Fruit fly (Drosophila melanogaster) S2 (cell line): ENCODE data around the gene Syx4.

Experiments
- CG8478 ChIP-seq: fragments of >200 bp; optimal IDR thresholded peaks from 2 replicates; lab custom pipeline; 2018
- CTCF ChIP-seq, 2 experiments: fragments of >200 bp; optimal IDR thresholded peaks; 2 replicates each; lab custom pipeline; 2018

DNA sequence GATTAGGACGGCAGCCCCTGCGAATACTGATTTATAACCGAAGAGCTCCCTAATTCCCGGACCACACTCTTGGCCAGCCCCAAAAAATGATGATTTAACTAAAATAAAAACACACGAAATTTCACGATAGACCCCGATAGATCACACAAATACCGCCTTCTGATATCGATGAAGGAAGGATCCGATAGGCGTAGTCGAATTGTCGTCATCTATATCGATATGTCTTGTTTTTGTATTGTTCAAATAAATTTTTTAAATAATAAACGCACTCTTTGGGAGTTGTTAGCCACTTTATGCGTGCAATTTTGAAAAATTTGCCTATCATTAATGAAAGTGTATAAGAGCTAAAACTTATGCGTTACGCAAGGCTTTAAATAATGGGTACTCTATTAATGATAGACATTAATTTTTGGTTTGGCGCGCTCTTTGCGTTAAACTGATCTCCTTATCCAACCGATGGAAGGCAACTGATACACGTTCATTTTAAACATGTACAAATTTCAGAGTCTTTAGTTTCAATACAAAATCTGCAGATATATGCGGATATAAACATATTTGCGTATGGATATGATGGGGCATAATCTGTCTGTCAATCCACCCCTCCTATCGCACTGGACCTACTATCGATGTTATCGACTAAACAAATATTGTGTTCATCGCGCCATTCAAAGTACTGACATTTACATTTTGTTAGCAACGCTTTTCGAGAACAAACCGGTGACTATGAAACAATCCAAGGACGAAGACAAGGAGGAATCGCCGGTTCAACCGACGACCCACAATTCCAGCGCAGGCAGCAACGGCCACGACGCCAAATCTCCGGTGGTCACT lies 45.6 kb downstream of the Syx4 start, which contains the start of the genes Spg7 and Lint-O:
- TF ChIP-seq CG8478 (lab: Kevin White, UChicago), result no peak
- no peak for TF ChIP-seq CTCF (optimal IDR thresholded peaks at IDR 0.05; lab: Kevin White, UChicago)
